Worm (Caenorhabditis elegans) whole organism, L3 larva: Measurements from ENCODE around the gene pbo-4.

ENCODE experiments used
- ceh-82 ChIP-seq: fragments of 150-350 bp; optimal IDR thresholded peaks from 2 replicates; lab custom pipeline; 2014; ENCODE audit warnings: missing biosample characterization, missing genetic modification characterization
- egl-27 ChIP-seq: sonication (generic microtip); optimal IDR thresholded peaks from 4 replicates; lab custom pipeline; 2017; ENCODE audit warnings: missing biosample characterization, missing genetic modification reagents, missing genetic modification characterization
- jun-1 ChIP-seq: fragments of 150-350 bp; optimal IDR thresholded peaks from 2 replicates; lab custom pipeline; 2014; ENCODE audit warnings: missing biosample characterization, missing genetic modification reagents, missing genetic modification characterization
- lsy-12 ChIP-seq: sonication (generic microtip); optimal IDR thresholded peaks from 2 replicates; lab custom pipeline; 2016; ENCODE audit warnings: mild to moderate bottlenecking, missing genetic modification characterization, missing compliant biosample characterization
- nhr-28 ChIP-seq: fragments of 150-350 bp; optimal IDR thresholded peaks from 2 replicates; lab custom pipeline; 2014; ENCODE audit warnings: missing biosample characterization, missing genetic modification characterization
- nhr-76 ChIP-seq: fragments of 150-350 bp; sonication (generic microtip); optimal IDR thresholded peaks from 5 replicates; lab custom pipeline; 2014; ENCODE audit warnings: missing biosample characterization, missing genetic modification characterization
- skn-1 ChIP-seq: fragments of 150-350 bp; optimal IDR thresholded peaks from 2 replicates; lab custom pipeline; 2014; ENCODE audit warnings: missing biosample characterization, missing genetic modification characterization
- tbx-2 ChIP-seq: sonication (generic microtip); optimal IDR thresholded peaks from 2 replicates; lab custom pipeline; 2016; ENCODE audit warnings: mild to moderate bottlenecking, missing genetic modification characterization, missing compliant biosample characterization
- unc-62 ChIP-seq: fragments of 150-350 bp; sonication (generic microtip); optimal IDR thresholded peaks from 4 replicates; lab custom pipeline; 2014; ENCODE audit warnings: missing biosample characterization, missing genetic modification reagents, missing genetic modification characterization
- zag-1 ChIP-seq: fragments of 150-350 bp; optimal IDR thresholded peaks from 2 replicates; lab custom pipeline; 2014; ENCODE audit warnings: missing biosample characterization, missing genetic modification characterization
- ztf-11 ChIP-seq: fragments of 150-350 bp; optimal IDR thresholded peaks from 2 replicates; lab custom pipeline; 2014; ENCODE audit warnings: missing biosample characterization, missing genetic modification characterization

- no peak for TF ChIP-seq zag-1
- TF ChIP-seq ztf-11 (tag; lab: Kevin White, UChicago), result no peak
- no peak for TF ChIP-seq nhr-76
- no peak for TF ChIP-seq jun-1 (tag; lab: Kevin White, UChicago)
- no peak for TF ChIP-seq unc-62
- TF ChIP-seq tbx-2, result no peak
- no peak for TF ChIP-seq egl-27 (tag; lab: Kevin White, UChicago)
- no peak for TF ChIP-seq lsy-12
- no peak for TF ChIP-seq skn-1 (tag; lab: Kevin White, UChicago)
- no peak for TF ChIP-seq ceh-82 (tag; lab: Kevin White, UChicago)
- no peak for TF ChIP-seq nhr-28 (tag; lab: Kevin White, UChicago)
These were observed 5.1 kb upstream of the pbo-4 start, which contains the start of gene T21B6.3 for ce11 chrX:10948852-10949251.
